Worm (Caenorhabditis elegans): ENCODE results near the gene miga-1.

ce11 chrV:12349365-12349764 lies 51.3 kb downstream of the miga-1 start:
- no peak for TF ChIP-seq elt-3 (tag; optimal IDR thresholded peaks at IDR 0.05)
- TF ChIP-seq snpc-4 (tag; optimal IDR thresholded peaks at IDR 0.05): no peak
- no peak for TF ChIP-seq nhr-10 (tag; optimal IDR thresholded peaks at IDR 0.05)
- TF ChIP-seq blmp-1 (tag; optimal IDR thresholded peaks at IDR 0.05; ENCODE audit: insufficient read depth): no peak
- TF ChIP-seq lin-39 (tag; optimal IDR thresholded peaks at IDR 0.05): no peak
- no peak for TF ChIP-seq nhr-25 (tag; optimal IDR thresholded peaks at IDR 0.05)
